Worm (Caenorhabditis elegans): Measurements from ENCODE around the gene F19C7.4.

The F19C7.4 gene

DNA sequence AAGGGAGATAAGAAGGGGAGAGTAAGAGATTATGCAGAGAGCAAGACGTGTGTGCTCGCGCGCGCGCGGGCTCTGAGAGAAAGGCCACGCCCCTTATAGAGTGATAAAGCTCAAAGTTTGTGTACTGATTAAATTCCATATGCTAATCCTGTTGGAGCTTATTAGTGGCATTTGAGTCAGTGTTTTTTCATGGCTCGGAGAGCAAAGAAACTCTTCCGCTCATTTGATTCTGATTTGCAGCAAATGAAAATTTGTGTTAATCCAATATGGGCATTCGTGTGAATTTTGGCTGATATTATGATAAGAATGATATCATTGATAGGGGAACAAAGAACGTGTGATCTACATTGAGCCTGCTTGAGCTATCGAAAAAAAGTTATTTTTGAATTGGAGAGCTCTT, 10.9 kb downstream of the F19C7.4 start:
- TF ChIP-seq ceh-6 (GFP tag; optimal IDR thresholded peaks at IDR 0.05), result no peak
- peak; percentile 3 for TF ChIP-seq ceh-14 (tag; optimal IDR thresholded peaks at IDR 0.05)

DNA sequence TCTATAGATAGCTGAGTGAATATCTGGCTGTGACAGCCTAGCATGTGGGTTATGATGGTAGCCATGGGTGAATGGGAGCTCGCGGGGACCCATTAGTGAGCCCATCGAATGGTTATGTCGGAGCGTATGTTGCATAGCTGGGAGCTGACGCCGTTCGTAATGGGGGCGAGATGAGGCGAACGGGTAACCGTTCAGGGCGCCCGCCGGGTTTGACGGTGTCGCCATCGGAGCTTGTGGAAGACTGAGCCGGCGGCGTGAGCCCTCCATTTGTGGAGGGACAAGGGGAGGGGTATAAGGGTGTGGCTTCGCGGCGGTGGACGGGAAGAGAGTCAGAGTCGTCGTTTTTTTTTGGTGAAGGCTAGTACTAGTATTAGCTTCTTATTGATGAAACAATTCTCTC, 21.2 kb downstream of the F19C7.4 start:
- TF ChIP-seq elt-4 (tag; optimal IDR thresholded peaks at IDR 0.05) (no peak), dve-1 (tag; optimal IDR thresholded peaks at IDR 0.05) (no peak), ceh-31 (tag; optimal IDR thresholded peaks at IDR 0.05) (peak; percentile 4), madf-2 (tag; optimal IDR thresholded peaks at IDR 0.05) (no peak), ceh-19 (GFP tag; optimal IDR thresholded peaks at IDR 0.05) (no peak)

DNA sequence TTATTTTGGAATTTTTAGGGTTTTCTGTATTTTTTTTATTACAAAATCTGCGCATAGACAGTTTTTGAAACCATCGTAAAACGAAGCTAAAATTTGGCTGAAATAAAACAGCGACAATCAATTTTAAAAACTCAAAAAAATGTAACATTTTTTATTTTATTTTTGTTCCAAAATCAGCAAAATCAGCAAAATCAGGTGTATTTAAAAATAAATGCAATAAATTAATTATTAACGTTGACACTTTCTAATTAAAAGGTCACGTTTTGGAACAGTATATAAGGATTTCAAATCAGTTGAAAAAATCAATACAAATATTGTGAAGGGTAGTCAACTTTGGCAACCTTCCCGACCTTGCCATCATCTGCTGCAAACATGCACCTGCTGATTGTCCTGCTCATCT, 30.7 kb downstream of the F19C7.4 start, which contains the start of gene R105.1:
R105.1 (plus strand) TSS at position 301 of the 400 bp plus-strand sequence.
- TF ChIP-seq elt-4 (tag; optimal IDR thresholded peaks at IDR 0.05), result no peak
- TF ChIP-seq C08G9.2 (tag; optimal IDR thresholded peaks at IDR 0.05), result no peak
- TF ChIP-seq che-1 (tag; optimal IDR thresholded peaks at IDR 0.05), result no peak
- no peak for TF ChIP-seq npax-4 (tag; optimal IDR thresholded peaks at IDR 0.05)
- no peak for TF ChIP-seq pax-1 (tag; optimal IDR thresholded peaks at IDR 0.05)
- TF ChIP-seq tbx-2 (tag; optimal IDR thresholded peaks at IDR 0.05), result no peak
- TF ChIP-seq pros-1 (tag; optimal IDR thresholded peaks at IDR 0.05), result no peak
- no peak for TF ChIP-seq lim-6 (tag; optimal IDR thresholded peaks at IDR 0.05)

DNA sequence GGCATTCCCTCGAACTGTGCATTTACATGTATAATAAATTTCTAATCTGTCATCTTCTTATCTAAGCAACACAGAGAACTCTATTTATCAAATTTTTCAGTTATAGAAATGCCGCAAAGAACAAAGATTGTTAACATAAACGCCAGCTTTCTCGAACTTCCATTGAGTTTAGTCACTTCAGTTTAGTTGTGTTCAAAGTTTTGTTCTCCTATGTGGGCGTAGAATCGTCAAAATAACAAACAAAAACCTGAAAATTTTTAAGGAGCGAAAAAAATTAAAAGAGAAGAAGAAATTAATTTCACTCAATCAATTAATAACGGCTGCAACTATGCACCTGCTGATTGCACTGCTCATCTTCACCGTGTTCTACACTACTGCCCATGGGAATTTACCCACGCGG, 33.3 kb downstream of the F19C7.4 start, which contains the start of gene R105.5:
R105.5 (plus strand) TSS at position 301 of the 400 bp plus-strand sequence.
- TF ChIP-seq pqm-1 (tag; optimal IDR thresholded peaks at IDR 0.05) (no peak), nhr-11 (tag; optimal IDR thresholded peaks at IDR 0.05) (no peak), fkh-10 (GFP tag; optimal IDR thresholded peaks at IDR 0.05) (no peak)

DNA sequence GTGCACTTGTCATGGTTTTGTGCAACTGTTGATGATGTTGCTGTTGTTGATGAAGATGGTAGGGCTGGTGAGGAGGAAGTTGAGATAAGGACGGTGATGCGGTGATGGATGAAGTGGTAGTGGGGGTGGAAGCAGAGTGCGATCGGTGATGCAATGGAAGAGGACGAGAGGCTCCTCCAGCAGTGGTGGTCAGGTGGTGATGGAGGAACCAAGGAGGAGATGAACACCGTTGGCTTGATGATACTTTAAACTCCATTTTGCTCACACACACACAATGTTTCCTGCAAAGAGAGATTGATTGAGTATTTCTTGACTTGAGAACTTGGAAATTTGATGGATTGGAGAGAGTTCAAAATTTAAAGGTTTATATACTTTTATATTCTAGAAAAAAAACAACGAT, 35.2 kb downstream of the F19C7.4 start, which contains the start of gene F19C7.8:
F19C7.8 (minus strand) TSS at position 256 of the 400 bp plus-strand sequence.
- TF ChIP-seq unc-55 (GFP tag; optimal IDR thresholded peaks at IDR 0.05) (peak; percentile 44), fkh-6 (tag; optimal IDR thresholded peaks at IDR 0.05) (no peak)

DNA sequence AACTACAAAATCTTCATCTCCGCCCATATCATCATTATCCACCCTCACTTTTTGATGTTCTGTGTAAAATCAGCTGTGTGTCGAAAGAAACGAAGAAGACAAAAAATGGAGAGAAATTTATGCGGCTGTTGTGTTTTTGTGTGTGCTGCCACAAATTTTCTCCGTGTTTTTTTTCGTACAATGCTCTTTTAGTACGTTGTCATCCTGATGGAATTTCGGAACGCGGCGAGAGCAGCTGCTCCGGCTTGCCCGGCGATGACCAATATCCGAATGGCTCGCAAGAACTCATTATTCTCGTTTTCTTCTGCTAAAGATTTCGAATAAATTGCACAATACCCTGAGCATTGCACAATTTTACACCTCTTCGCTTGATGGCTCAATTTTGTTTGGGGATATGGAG, 36.7 kb downstream of the F19C7.4 start:
- TF ChIP-seq pat-9 (tag; optimal IDR thresholded peaks at IDR 0.05) (no peak), sdc-2 (tag; optimal IDR thresholded peaks at IDR 0.05) (no peak), npax-4 (tag; optimal IDR thresholded peaks at IDR 0.05) (no peak), ztf-16 (tag; optimal IDR thresholded peaks at IDR 0.05) (no peak), nhr-11 (tag; optimal IDR thresholded peaks at IDR 0.05) (no peak), ceh-48 (tag; optimal IDR thresholded peaks at IDR 0.05) (no peak), F13H6.1 (tag; optimal IDR thresholded peaks at IDR 0.05) (no peak), unc-3 (GFP tag; conservative IDR thresholded peaks at IDR 0.05) (no peak), unc-3 (tag; optimal IDR thresholded peaks at IDR 0.05) (no peak), sox-4 (tag; optimal IDR thresholded peaks at IDR 0.05) (no peak), che-1 (tag; optimal IDR thresholded peaks at IDR 0.05) (no peak), ceh-19 (GFP tag; optimal IDR thresholded peaks at IDR 0.05) (no peak), C08G9.2 (tag; optimal IDR thresholded peaks at IDR 0.05) (no peak)

DNA sequence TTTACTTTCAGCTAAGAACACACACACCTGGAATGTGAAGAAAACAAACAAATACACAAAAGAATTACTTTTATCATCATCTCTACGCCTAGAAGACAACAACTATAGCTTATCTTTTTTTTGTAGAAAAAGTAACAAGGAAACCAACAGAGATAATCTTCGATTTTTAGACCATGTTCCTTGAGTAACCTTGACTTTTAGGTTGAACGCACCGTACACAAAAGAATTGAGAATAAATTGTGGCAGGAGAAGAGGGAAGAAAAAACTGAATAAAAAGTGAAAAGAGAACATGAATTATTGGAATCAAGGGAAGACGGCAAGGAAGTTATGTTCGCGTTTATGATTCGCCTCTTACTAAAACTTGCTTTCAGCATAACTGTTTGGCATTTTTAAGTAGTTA, 38.3 kb downstream of the F19C7.4 start:
- no peak for TF ChIP-seq pros-1 (tag; optimal IDR thresholded peaks at IDR 0.05)
- TF ChIP-seq ets-4 (tag; optimal IDR thresholded peaks at IDR 0.05), result no peak
- TF ChIP-seq unc-3 (GFP tag; conservative IDR thresholded peaks at IDR 0.05), result no peak
- no peak for TF ChIP-seq unc-3 (tag; optimal IDR thresholded peaks at IDR 0.05)
- TF ChIP-seq gmeb-2 (tag; optimal IDR thresholded peaks at IDR 0.05), result no peak
- no peak for TF ChIP-seq npax-4 (tag; optimal IDR thresholded peaks at IDR 0.05)
- no peak for TF ChIP-seq ceh-45 (GFP tag; IDR thresholded peaks at IDR 0.05)
- no peak for TF ChIP-seq hlh-8 (tag; optimal IDR thresholded peaks at IDR 0.05)
- TF ChIP-seq ceh-6 (GFP tag; optimal IDR thresholded peaks at IDR 0.05), result no peak
- no peak for TF ChIP-seq unc-55 (GFP tag; optimal IDR thresholded peaks at IDR 0.05)
- no peak for TF ChIP-seq ceh-19 (GFP tag; optimal IDR thresholded peaks at IDR 0.05)
- TF ChIP-seq pqm-1 (tag; optimal IDR thresholded peaks at IDR 0.05), result no peak
- TF ChIP-seq hlh-30 (tag; optimal IDR thresholded peaks at IDR 0.05; ENCODE audit: insufficient read depth), result no peak
- no peak for TF ChIP-seq pag-3 (tag; optimal IDR thresholded peaks at IDR 0.05; ENCODE audit: borderline replicate concordance)
- no peak for TF ChIP-seq mec-3 (tag; optimal IDR thresholded peaks at IDR 0.05; ENCODE audit: borderline replicate concordance)
